Fruit fly (Drosophila melanogaster) whole organism, embryonic: Measurements from ENCODE around the gene Acat2.
A peak's percentile ranks its signal among the peaks of the same experiment; 100 is the strongest.

ENCODE experiments used
- CG12942 ChIP-seq: fragments of 200-800 bp; sonication (Bioruptor generic); optimal IDR thresholded peaks from 3 replicates; lab custom pipeline; 2016; ENCODE audit warnings: missing biosample characterization, missing genetic modification characterization
- CG13296 ChIP-seq: fragments of 200-800 bp; sonication (Bioruptor generic); optimal IDR thresholded peaks from 3 replicates; lab custom pipeline; 2018; ENCODE audit warnings: missing biosample characterization, mild to moderate bottlenecking, missing genetic modification characterization
- CG15269 ChIP-seq: fragments of 200-800 bp; sonication (Bioruptor generic); optimal IDR thresholded peaks from 2 replicates; lab custom pipeline; 2018; ENCODE audit warnings: missing biosample characterization, mild to moderate bottlenecking, missing genetic modification characterization, moderate library complexity
- CG2120 ChIP-seq: fragments of 200-800 bp; sonication (Bioruptor generic); optimal IDR thresholded peaks from 3 replicates; lab custom pipeline; 2016; ENCODE audit warnings: missing biosample characterization, missing genetic modification characterization
- CG2875 ChIP-seq: fragments of 200-800 bp; sonication (Bioruptor generic); optimal IDR thresholded peaks from 2 replicates; lab custom pipeline; 2017; ENCODE audit warnings: missing biosample characterization, mild to moderate bottlenecking, missing genetic modification characterization, missing genetic modification reagents
- CG3838 ChIP-seq: fragments of 200-800 bp; sonication (Bioruptor generic); optimal IDR thresholded peaks from 3 replicates; lab custom pipeline; 2016; ENCODE audit warnings: missing biosample characterization, missing genetic modification characterization
- CG4360 ChIP-seq: fragments of 200-800 bp; sonication (Bioruptor generic); IDR thresholded peaks from 2 replicates; pipeline ENCODE4 v1.3.6; 2022; ENCODE audit warnings: missing biosample characterization, missing genetic modification characterization
- CG43689 ChIP-seq: fragments of 200-800 bp; sonication (Bioruptor generic); IDR thresholded peaks from 2 replicates; pipeline ENCODE4 v1.3.6; 2022; ENCODE audit warnings: missing biosample characterization, missing genetic modification characterization
- CG4424 ChIP-seq: fragments of 200-800 bp; sonication (Bioruptor generic); optimal IDR thresholded peaks from 3 replicates; lab custom pipeline; 2016; ENCODE audit warnings: missing biosample characterization, missing genetic modification characterization
- CG6254 ChIP-seq: fragments of 200-800 bp; sonication (Bioruptor generic); optimal IDR thresholded peaks from 3 replicates; lab custom pipeline; 2017; ENCODE audit warnings: mild to moderate bottlenecking, missing biosample characterization, missing genetic modification reagents, missing genetic modification characterization
- CG6272 ChIP-seq: fragments of 200-800 bp; sonication (Bioruptor generic); IDR thresholded peaks from 2 replicates; pipeline ENCODE4 v1.3.6; 2022; ENCODE audit warnings: missing biosample characterization, missing genetic modification characterization
- CG7839 ChIP-seq: fragments of 200-800 bp; sonication (Bioruptor generic); optimal IDR thresholded peaks from 3 replicates; lab custom pipeline; 2018; ENCODE audit warnings: missing biosample characterization, mild to moderate bottlenecking, missing genetic modification characterization, moderate library complexity
- CG7928 ChIP-seq: fragments of 200-800 bp; sonication (Bioruptor generic); optimal IDR thresholded peaks from 2 replicates; lab custom pipeline; 2017; ENCODE audit warnings: missing biosample characterization, mild to moderate bottlenecking, missing genetic modification characterization
- CG9932 ChIP-seq: fragments of 200-800 bp; sonication (Bioruptor generic); IDR thresholded peaks from 2 replicates; pipeline ENCODE4 v1.3.6; 2022; ENCODE audit warnings: missing biosample characterization, missing genetic modification characterization
- Chrac-16 ChIP-seq: fragments of 200-800 bp; sonication (Bioruptor generic); optimal IDR thresholded peaks from 3 replicates; lab custom pipeline; 2016; ENCODE audit warnings: missing biosample characterization, missing genetic modification characterization
- CoRest ChIP-seq: fragments of 200-800 bp; sonication (Bioruptor generic); optimal IDR thresholded peaks from 3 replicates; lab custom pipeline; 2018; ENCODE audit warnings: missing biosample characterization, mild to moderate bottlenecking, missing genetic modification characterization, moderate library complexity
- D19A ChIP-seq: fragments of 200-800 bp; optimal IDR thresholded peaks from 3 replicates; lab custom pipeline; 2019; ENCODE audit warnings: missing biosample characterization, mild to moderate bottlenecking, missing genetic modification characterization, moderate library complexity
- Dip2 ChIP-seq: fragments of 200-800 bp; sonication (Bioruptor generic); IDR thresholded peaks from 2 replicates; pipeline ENCODE4 v1.3.6; 2022; ENCODE audit warnings: missing biosample characterization, missing genetic modification characterization
- Dp ChIP-seq: fragments of 200-800 bp; sonication (Bioruptor generic); optimal IDR thresholded peaks from 2 replicates; lab custom pipeline; 2018; ENCODE audit warnings: missing biosample characterization, mild to moderate bottlenecking, missing genetic modification characterization, moderate library complexity
- HHEX ChIP-seq: fragments of 200-800 bp; sonication (Bioruptor generic); optimal IDR thresholded peaks from 3 replicates; lab custom pipeline; 2017; ENCODE audit warnings: missing biosample characterization, mild to moderate bottlenecking, missing genetic modification characterization, missing genetic modification reagents
- NK7.1 ChIP-seq: fragments of 200-800 bp; sonication (Bioruptor generic); optimal IDR thresholded peaks from 3 replicates; lab custom pipeline; 2016; ENCODE audit warnings: missing biosample characterization, missing genetic modification characterization
- Pdp1 ChIP-seq, 2 experiments: fragments of 200-800 bp; sonication (Bioruptor generic); optimal IDR thresholded peaks; 3 replicates each; lab custom pipeline; 2016; ENCODE audit warnings: missing biosample characterization in 2 of 2, missing genetic modification characterization in 2 of 2, mild to moderate bottlenecking in 1 of 2, moderate library complexity in 1 of 2
- TFAM ChIP-seq: fragments of 200-800 bp; sonication (Bioruptor generic); optimal IDR thresholded peaks from 2 replicates; lab custom pipeline; 2017; ENCODE audit warnings: missing biosample characterization, missing genetic modification characterization, inconsistent platforms
- Usf ChIP-seq: fragments of 200-800 bp; sonication (Bioruptor generic); optimal IDR thresholded peaks from 2 replicates; lab custom pipeline; 2017; ENCODE audit warnings: missing genotype, missing biosample characterization, missing genetic modification characterization
- amos ChIP-seq: fragments of 200-800 bp; sonication (Bioruptor generic); IDR thresholded peaks from 2 replicates; pipeline ENCODE4 v1.3.6; 2022; ENCODE audit warnings: missing biosample characterization, missing genetic modification characterization; ENCODE audit not compliant: partially characterized antibody
- aop ChIP-seq: fragments of 200-800 bp; sonication (Bioruptor generic); IDR thresholded peaks from 2 replicates; pipeline ENCODE4 v1.3.6; 2022; ENCODE audit warnings: missing biosample characterization, missing genetic modification characterization
- btn ChIP-seq: fragments of 200-800 bp; sonication (Bioruptor generic); optimal IDR thresholded peaks from 2 replicates; lab custom pipeline; 2016; ENCODE audit warnings: missing biosample characterization, missing genetic modification characterization
- chinmo ChIP-seq: fragments of 200-800 bp; sonication (Bioruptor generic); IDR thresholded peaks from 4 replicates; pipeline ENCODE4 v1.3.6; 2022; ENCODE audit warnings: missing biosample characterization, missing genetic modification characterization; ENCODE audit not compliant: partially characterized antibody
- croc ChIP-seq: fragments of 200-800 bp; sonication (Bioruptor generic); conservative IDR thresholded peaks from 3 replicates; pipeline ENCODE4 v1.3.6; 2022; ENCODE audit warnings: missing biosample characterization, missing genetic modification characterization
- crol ChIP-seq: fragments of 200-800 bp; sonication (Bioruptor generic); IDR thresholded peaks from 2 replicates; pipeline ENCODE4 v1.3.6; 2022; ENCODE audit warnings: missing biosample characterization, missing genetic modification characterization
- fd64A ChIP-seq: fragments of 200-800 bp; sonication (Bioruptor generic); optimal IDR thresholded peaks from 3 replicates; lab custom pipeline; 2018; ENCODE audit warnings: missing biosample characterization, mild to moderate bottlenecking, missing genetic modification characterization
- grn ChIP-seq: fragments of 200-800 bp; sonication (Bioruptor generic); optimal IDR thresholded peaks from 3 replicates; lab custom pipeline; 2017; ENCODE audit warnings: missing biosample characterization, missing genetic modification characterization
- gro ChIP-seq: fragments of 200-800 bp; sonication (Bioruptor generic); optimal IDR thresholded peaks from 2 replicates; lab custom pipeline; 2016; ENCODE audit warnings: missing biosample characterization, missing genetic modification characterization
- her ChIP-seq: fragments of 200-800 bp; sonication (Bioruptor generic); optimal IDR thresholded peaks from 2 replicates; lab custom pipeline; 2016; ENCODE audit warnings: missing biosample characterization, missing genetic modification characterization
- hkb ChIP-seq, 2 experiments: fragments of 200-800 bp in 1 of 2; fragments of >200 bp in 1 of 2; sonication (Bioruptor generic) in 1 of 2; IDR thresholded peaks in 1 of 2; optimal IDR thresholded peaks in 1 of 2; 2 replicates each; pipeline versions ENCODE4 v1.3.6 to Lab custom; 2017 to 2022; ENCODE audit warnings: missing biosample characterization in 1 of 2, missing genetic modification characterization in 1 of 2
- hth ChIP-seq: fragments of >200 bp; optimal IDR thresholded peaks from 2 replicates; lab custom pipeline; 2017; ENCODE audit warnings: inconsistent platforms
- lab ChIP-seq: fragments of 200-800 bp; sonication (Bioruptor generic); optimal IDR thresholded peaks from 3 replicates; lab custom pipeline; 2017; ENCODE audit warnings: missing biosample characterization, missing genetic modification characterization, mild to moderate bottlenecking, moderate library complexity, missing genetic modification reagents
- lov ChIP-seq, 2 experiments: fragments of 200-800 bp in 1 of 2; fragments of >200 bp in 1 of 2; sonication (Bioruptor generic) in 1 of 2; IDR thresholded peaks in 1 of 2; optimal IDR thresholded peaks in 1 of 2; 2 replicates in 1 of 2; 3 replicates in 1 of 2; pipeline versions ENCODE4 v1.3.6 to Lab custom; 2017 to 2022; ENCODE audit warnings: missing biosample characterization in 1 of 2, missing genetic modification characterization in 1 of 2
- maf-S ChIP-seq: fragments of 200-800 bp; sonication (Bioruptor generic); optimal IDR thresholded peaks from 2 replicates; lab custom pipeline; 2016; ENCODE audit warnings: missing biosample characterization, missing genetic modification characterization
- mirr ChIP-seq: fragments of 200-800 bp; sonication (Bioruptor generic); optimal IDR thresholded peaks from 3 replicates; lab custom pipeline; 2018; ENCODE audit warnings: missing biosample characterization, mild to moderate bottlenecking, missing genetic modification characterization
- nerfin-1 ChIP-seq: fragments of 200-800 bp; sonication (Bioruptor generic); optimal IDR thresholded peaks from 3 replicates; lab custom pipeline; 2019; ENCODE audit warnings: missing biosample characterization, mild to moderate bottlenecking, missing genetic modification characterization, moderate library complexity
- sc ChIP-seq, 3 experiments: fragments of >200 bp in 2 of 3; fragments of 200-800 bp in 1 of 3; sonication (Bioruptor generic) in 1 of 3; optimal IDR thresholded peaks; 2 replicates in 2 of 3; 3 replicates in 1 of 3; lab custom pipeline; 2017; ENCODE audit warnings: mild to moderate bottlenecking in 1 of 3, missing biosample characterization in 1 of 3, missing genetic modification characterization in 1 of 3, missing genetic modification reagents in 1 of 3
- schlank ChIP-seq: fragments of 200-800 bp; sonication (Bioruptor generic); optimal IDR thresholded peaks from 2 replicates; lab custom pipeline; 2018; ENCODE audit warnings: missing biosample characterization, mild to moderate bottlenecking, missing genetic modification characterization
- sr ChIP-seq: fragments of 200-800 bp; sonication (Bioruptor generic); IDR thresholded peaks from 3 replicates; pipeline ENCODE4 v1.3.6; 2022; ENCODE audit warnings: missing biosample characterization, missing genetic modification characterization
- stc ChIP-seq: fragments of 200-800 bp; sonication (Bioruptor generic); IDR thresholded peaks from 2 replicates; pipeline ENCODE4 v1.3.6; 2022; ENCODE audit warnings: missing biosample characterization, missing genetic modification characterization
- unc-4 ChIP-seq: fragments of 200-800 bp; sonication (Bioruptor generic); IDR thresholded peaks from 2 replicates; pipeline ENCODE4 v1.3.6; 2022; ENCODE audit warnings: missing biosample characterization, missing genetic modification characterization; ENCODE audit not compliant: partially characterized antibody
- zf30C ChIP-seq: fragments of 200-800 bp; sonication (Bioruptor generic); optimal IDR thresholded peaks from 3 replicates; lab custom pipeline; 2018; ENCODE audit warnings: missing biosample characterization, mild to moderate bottlenecking, missing genetic modification characterization
- zfh2 ChIP-seq: fragments of 200-800 bp; sonication (Bioruptor generic); optimal IDR thresholded peaks from 2 replicates; lab custom pipeline; 2016; ENCODE audit warnings: missing biosample characterization, missing genetic modification characterization

Acat2 gene

DNA sequence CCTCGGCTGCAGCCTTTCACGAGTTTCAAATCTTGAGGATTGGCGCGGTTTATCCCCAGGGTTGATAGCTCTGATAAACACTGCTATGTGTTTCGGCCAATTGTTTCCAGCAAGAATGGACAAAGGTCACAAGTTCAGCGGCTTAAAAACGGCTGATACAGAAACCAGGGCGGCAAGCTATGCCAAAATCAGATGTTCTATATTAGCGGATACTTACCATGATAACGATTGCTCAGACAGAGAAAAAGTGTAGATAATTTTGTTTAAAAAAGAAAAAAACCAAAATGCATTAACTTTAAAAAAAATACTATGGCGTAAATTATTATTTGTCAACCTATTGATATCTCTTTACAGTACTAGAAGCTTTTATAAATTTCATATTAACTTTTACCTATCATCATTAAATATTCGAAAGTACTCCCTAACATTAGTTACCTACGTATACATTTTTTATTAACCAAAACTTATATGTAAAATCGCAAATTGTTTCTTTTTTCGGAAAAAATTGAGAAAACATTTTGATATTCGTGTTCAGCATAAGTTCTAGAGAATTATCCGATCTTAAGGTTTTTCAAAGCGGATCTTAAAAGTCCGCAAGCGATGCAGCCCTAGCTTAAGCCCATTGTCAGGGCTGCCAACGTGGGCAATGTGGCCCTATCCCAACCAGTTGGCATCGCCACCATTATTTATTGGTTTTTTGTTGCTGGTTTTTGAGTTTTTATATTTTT is 10.5 kb downstream of the Acat2 start, which contains the start of the genes sturkopf and Herc4 (continued):
- no peak for TF ChIP-seq hkb (optimal IDR thresholded peaks at IDR 0.05; lab: Kevin White, UChicago)
- no peak; the same call in 1 of the 2 replicates for TF ChIP-seq hkb (GFP tag; IDR thresholded peaks at IDR 0.05; lab: Robert Waterston, UW)
- TF ChIP-seq CG4424 (GFP tag; lab: Kevin White, UChicago) = peak; percentile 71
- no peak for TF ChIP-seq lab
- no peak for TF ChIP-seq Dip2 (GFP tag; lab: Robert Waterston, UW)
- TF ChIP-seq unc-4 (GFP tag; lab: Robert Waterston, UW) = no peak
- TF ChIP-seq CG9932 (GFP tag; lab: Robert Waterston, UW) = peak; percentile 78
- TF ChIP-seq CG7928 = peak; percentile 95
- no peak for TF ChIP-seq amos (GFP tag; lab: Robert Waterston, UW)
- no peak for TF ChIP-seq lov (optimal IDR thresholded peaks at IDR 0.05; lab: Kevin White, UChicago)
- TF ChIP-seq lov (GFP tag; IDR thresholded peaks at IDR 0.05; lab: Robert Waterston, UW) = no peak
- peak; percentile 37 for TF ChIP-seq Dp (GFP tag; lab: Kevin White, UChicago)
- peak; percentile 67 for TF ChIP-seq schlank (tag; lab: Kevin White, UChicago)
- TF ChIP-seq hth (lab: Kevin White, UChicago) = no peak
- no peak for TF ChIP-seq stc
- TF ChIP-seq grn = peak; percentile 38
- no peak for TF ChIP-seq sr
- TF ChIP-seq gro (GFP tag; lab: Kevin White, UChicago) = peak; percentile 72
- TF ChIP-seq HHEX (GFP tag; lab: Kevin White, UChicago) = peak; percentile 16
- TF ChIP-seq CG6272 (GFP tag; lab: Robert Waterston, UW) = peak; percentile 56
- TF ChIP-seq Chrac-16 = peak; percentile 57
- peak; percentile 89 for TF ChIP-seq CoRest (tag; lab: Kevin White, UChicago)
- no peak for TF ChIP-seq zf30C
- TF ChIP-seq CG3838 (GFP tag; lab: Kevin White, UChicago) = peak; percentile 50
- TF ChIP-seq nerfin-1 (tag; lab: Kevin White, UChicago) = peak; percentile 59
- peak; percentile 91 for TF ChIP-seq zfh2 (GFP tag; lab: Kevin White, UChicago)
- TF ChIP-seq CG12942 (GFP tag; lab: Kevin White, UChicago) = peak; percentile 60
- no peak; the same call in 2 of the 3 replicates for TF ChIP-seq croc
- peak; percentile 7 for TF ChIP-seq CG6254
- TF ChIP-seq mirr (GFP tag; lab: Kevin White, UChicago) = peak; percentile 34
- no peak for TF ChIP-seq CG43689 (GFP tag; lab: Robert Waterston, UW)
- TF ChIP-seq aop = no peak
- TF ChIP-seq CG13296 (GFP tag; lab: Kevin White, UChicago) = peak; percentile 55
- peak; percentile 76 for TF ChIP-seq her (GFP tag; lab: Kevin White, UChicago)
- TF ChIP-seq CG4360 (GFP tag; lab: Robert Waterston, UW) = no peak
- no peak for TF ChIP-seq chinmo (GFP tag; lab: Robert Waterston, UW)
- no peak for TF ChIP-seq CG2875 (GFP tag; lab: Kevin White, UChicago)
- peak; percentile 54 for TF ChIP-seq Usf (GFP tag; lab: Kevin White, UChicago)
- TF ChIP-seq btn (GFP tag; lab: Kevin White, UChicago) = no peak
- peak; percentile 60 to 87 for TF ChIP-seq Pdp1 (GFP tag; optimal IDR thresholded peaks at IDR 0.05; lab: Kevin White, UChicago)
- peak; percentile 77 for TF ChIP-seq CG15269 (tag; lab: Kevin White, UChicago)
- TF ChIP-seq NK7.1 (GFP tag; lab: Kevin White, UChicago) = peak; percentile 32
- TF ChIP-seq TFAM = no peak
- no peak for TF ChIP-seq D19A (tag; lab: Kevin White, UChicago)
- TF ChIP-seq CG7839 (tag; lab: Kevin White, UChicago) = peak; percentile 77
- peak; percentile 87 for TF ChIP-seq CG2120
- no peak for TF ChIP-seq fd64A (GFP tag; lab: Kevin White, UChicago)
- TF ChIP-seq crol (GFP tag; lab: Robert Waterston, UW) = no peak
- peak; percentile 73 for TF ChIP-seq maf-S (GFP tag; lab: Kevin White, UChicago)
- no peak for TF ChIP-seq sc (optimal IDR thresholded peaks at IDR 0.05; lab: Kevin White, UChicago)
- TF ChIP-seq sc (GFP tag; optimal IDR thresholded peaks at IDR 0.05; lab: Kevin White, UChicago) = peak; percentile 64
